Worm (Caenorhabditis elegans) whole organism, young adult: ENCODE data around the gene sma-1.
A peak's percentile ranks its signal among the peaks of the same experiment; 100 is the strongest.

Experiments
- B0261.1 ChIP-seq: sonication (generic microtip); optimal IDR thresholded peaks from 2 replicates; lab custom pipeline; 2016; ENCODE audit warnings: mild to moderate bottlenecking, missing genetic modification characterization, moderate library complexity, missing compliant biosample characterization
- F49E8.2 ChIP-seq: sonication (generic microtip); optimal IDR thresholded peaks from 3 replicates; lab custom pipeline; 2017; ENCODE audit warnings: missing genetic modification characterization, mild to moderate bottlenecking, missing compliant biosample characterization, antibody characterized with exemption, moderate library complexity; ENCODE audit not compliant: insufficient read depth
- F52B5.7 ChIP-seq: sonication (generic microtip); optimal IDR thresholded peaks from 2 replicates; lab custom pipeline; 2016; ENCODE audit warnings: mild to moderate bottlenecking, missing genetic modification characterization, missing compliant biosample characterization
- K11D2.4 ChIP-seq: fragments of 200-800 bp; sonication (Bioruptor generic); IDR thresholded peaks from 2 replicates; pipeline ENCODE4 v1.3.6; 2022; ENCODE audit warnings: missing genetic modification reagents, missing genetic modification characterization, missing compliant biosample characterization
- T07F8.4 ChIP-seq: sonication (generic microtip); optimal IDR thresholded peaks from 2 replicates; lab custom pipeline; 2016; ENCODE audit warnings: mild to moderate bottlenecking, missing genetic modification characterization, moderate library complexity, missing compliant biosample characterization
- Y67H2A.10 ChIP-seq: fragments of 200-800 bp; sonication (Bioruptor generic); conservative IDR thresholded peaks from 2 replicates; pipeline ENCODE4 v1.3.6; 2022; ENCODE audit warnings: missing genetic modification reagents, missing genetic modification characterization, missing compliant biosample characterization
- aptf-2 ChIP-seq: fragments of 200-800 bp; sonication (Bioruptor generic); conservative IDR thresholded peaks from 2 replicates; pipeline ENCODE4 v1.3.6; 2022; ENCODE audit warnings: missing genetic modification reagents, missing genetic modification characterization, missing compliant biosample characterization
- atf-7 ChIP-seq: sonication (generic microtip); optimal IDR thresholded peaks from 2 replicates; lab custom pipeline; 2017; ENCODE audit warnings: mild to moderate bottlenecking, missing genetic modification characterization, missing compliant biosample characterization
- attf-3 ChIP-seq: fragments of 200-800 bp; sonication (Bioruptor generic); conservative IDR thresholded peaks from 2 replicates; pipeline ENCODE4 v1.3.6; 2022; ENCODE audit warnings: missing genetic modification reagents, missing genetic modification characterization, missing compliant biosample characterization
- cebp-1 ChIP-seq, 2 experiments: fragments of 200-800 bp in 1 of 2; sonication (Bioruptor generic) in 1 of 2; sonication (generic microtip) in 1 of 2; IDR thresholded peaks in 1 of 2; optimal IDR thresholded peaks in 1 of 2; 2 replicates each; pipeline versions ENCODE4 v1.3.6 to Lab custom; 2017 to 2022; ENCODE audit warnings: missing compliant biosample characterization in 2 of 2, missing genetic modification characterization in 2 of 2, mild to moderate bottlenecking in 1 of 2, missing genetic modification reagents in 1 of 2, moderate library complexity in 1 of 2
- ceh-27 ChIP-seq: fragments of 200-800 bp; sonication (Bioruptor generic); optimal IDR thresholded peaks from 2 replicates; lab custom pipeline; 2018; ENCODE audit warnings: mild to moderate bottlenecking, missing genetic modification characterization, moderate library complexity, missing compliant biosample characterization
- chd-7 ChIP-seq: sonication (generic microtip); optimal IDR thresholded peaks from 2 replicates; lab custom pipeline; 2016; ENCODE audit warnings: mild to moderate bottlenecking, missing genetic modification characterization, moderate library complexity, missing compliant biosample characterization
- die-1 ChIP-seq: sonication (generic microtip); optimal IDR thresholded peaks from 2 replicates; lab custom pipeline; 2016; ENCODE audit warnings: missing genotype, mild to moderate bottlenecking, missing genetic modification characterization, missing compliant biosample characterization
- dpff-1 ChIP-seq: sonication (generic microtip); optimal IDR thresholded peaks from 2 replicates; lab custom pipeline; 2017; ENCODE audit warnings: mild to moderate bottlenecking, missing genetic modification characterization, missing compliant biosample characterization
- ets-4 ChIP-seq: fragments of 200-800 bp; sonication (Bioruptor generic); optimal IDR thresholded peaks from 2 replicates; lab custom pipeline; 2018; ENCODE audit warnings: mild to moderate bottlenecking, missing genetic modification characterization, missing compliant biosample characterization
- fkh-3 ChIP-seq: sonication (generic microtip); optimal IDR thresholded peaks from 2 replicates; lab custom pipeline; 2016; ENCODE audit warnings: mild to moderate bottlenecking, missing genetic modification characterization, missing compliant biosample characterization
- him-1 ChIP-seq: sonication (generic microtip); optimal IDR thresholded peaks from 2 replicates; lab custom pipeline; 2016; ENCODE audit warnings: missing genotype, missing genetic modification reagents, missing genetic modification characterization, missing compliant biosample characterization
- hsf-1 ChIP-seq: fragments of 200-800 bp; sonication (Bioruptor generic); IDR thresholded peaks from 2 replicates; pipeline ENCODE4 v1.3.6; 2022; ENCODE audit warnings: missing genetic modification reagents, missing genetic modification characterization, missing compliant biosample characterization
- lin-40 ChIP-seq: sonication (generic microtip); optimal IDR thresholded peaks from 2 replicates; lab custom pipeline; 2016; ENCODE audit warnings: missing genetic modification characterization, mild to moderate bottlenecking, missing compliant biosample characterization, missing genotype, missing genetic modification reagents
- lsy-27 ChIP-seq: sonication (generic microtip); optimal IDR thresholded peaks from 2 replicates; lab custom pipeline; 2017; ENCODE audit warnings: missing genetic modification characterization, mild to moderate bottlenecking, missing compliant biosample characterization, antibody characterized with exemption, missing genotype, borderline replicate concordance; ENCODE audit not compliant: insufficient read depth
- madf-6 ChIP-seq: fragments of 200-800 bp; sonication (Bioruptor generic); IDR thresholded peaks from 2 replicates; pipeline ENCODE4 v1.3.6; 2022; ENCODE audit warnings: missing genetic modification reagents, missing genetic modification characterization, missing compliant biosample characterization
- mcd-1 ChIP-seq: fragments of 200-800 bp; sonication (Bioruptor generic); IDR thresholded peaks from 2 replicates; pipeline ENCODE4 v1.3.6; 2022; ENCODE audit warnings: missing genetic modification reagents, missing genetic modification characterization, missing compliant biosample characterization
- mel-28 ChIP-seq: sonication (generic microtip); optimal IDR thresholded peaks from 2 replicates; lab custom pipeline; 2016; ENCODE audit warnings: borderline replicate concordance, mild to moderate bottlenecking, missing genetic modification characterization, missing compliant biosample characterization
- nfya-1 ChIP-seq: sonication (generic microtip); optimal IDR thresholded peaks from 2 replicates; lab custom pipeline; 2017; ENCODE audit warnings: antibody characterized with exemption, missing compliant biosample characterization, missing genetic modification characterization, borderline replicate concordance; ENCODE audit not compliant: insufficient read depth
- nfya-2 ChIP-seq: fragments of 200-800 bp; sonication (Bioruptor generic); IDR thresholded peaks from 2 replicates; pipeline ENCODE4 v1.3.6; 2022; ENCODE audit warnings: missing genetic modification reagents, missing genetic modification characterization, missing compliant biosample characterization
- nhr-27 ChIP-seq: fragments of 200-800 bp; sonication (Bioruptor generic); optimal IDR thresholded peaks from 2 replicates; lab custom pipeline; 2018; ENCODE audit warnings: mild to moderate bottlenecking, missing genetic modification characterization, moderate library complexity, missing compliant biosample characterization
- nhr-80 ChIP-seq: sonication (generic microtip); optimal IDR thresholded peaks from 2 replicates; lab custom pipeline; 2016; ENCODE audit warnings: missing genetic modification characterization, missing compliant biosample characterization
- rpc-1 ChIP-seq, 2 experiments: fragments of 150-350 bp in 1 of 2; sonication (generic microtip) in 1 of 2; optimal IDR thresholded peaks; 2 replicates each; lab custom pipeline; 2014 to 2018; ENCODE audit warnings: missing biosample characterization in 1 of 2, missing genetic modification characterization in 1 of 2, missing genetic modification reagents in 1 of 2, missing genotype in 1 of 2
- sea-2 ChIP-seq: fragments of 200-800 bp; sonication (Bioruptor generic); IDR thresholded peaks from 2 replicates; pipeline ENCODE4 v1.3.6; 2022; ENCODE audit warnings: missing genetic modification characterization, missing compliant biosample characterization
- snpc-4 ChIP-seq, 5 experiments: fragments of 150-350 bp in 1 of 5; sonication (generic microtip) in 4 of 5; optimal IDR thresholded peaks; 2 replicates each; lab custom pipeline; 2014 to 2018; ENCODE audit warnings: missing genetic modification characterization in 5 of 5, missing biosample characterization in 3 of 5, antibody characterized with exemption in 2 of 5, mild to moderate bottlenecking in 2 of 5, missing compliant biosample characterization in 2 of 5, missing genotype in 2 of 5, moderate library complexity in 2 of 5, missing genetic modification reagents in 1 of 5
- somi-1 ChIP-seq: fragments of 200-800 bp; sonication (Bioruptor generic); optimal IDR thresholded peaks from 2 replicates; lab custom pipeline; 2018; ENCODE audit warnings: mild to moderate bottlenecking, missing genetic modification characterization, missing compliant biosample characterization
- tlf-1 ChIP-seq: fragments of 200-800 bp; sonication (Bioruptor generic); optimal IDR thresholded peaks from 2 replicates; lab custom pipeline; 2018; ENCODE audit warnings: mild to moderate bottlenecking, missing genetic modification characterization, missing compliant biosample characterization
- ztf-26 ChIP-seq: sonication (generic microtip); optimal IDR thresholded peaks from 2 replicates; lab custom pipeline; 2017; ENCODE audit warnings: missing genetic modification characterization, missing compliant biosample characterization
- ztf-28 ChIP-seq: fragments of 200-800 bp; sonication (Bioruptor generic); IDR thresholded peaks from 2 replicates; pipeline ENCODE4 v1.3.6; 2022; ENCODE audit warnings: missing genetic modification reagents, missing genetic modification characterization, missing compliant biosample characterization

The sma-1 gene

DNA sequence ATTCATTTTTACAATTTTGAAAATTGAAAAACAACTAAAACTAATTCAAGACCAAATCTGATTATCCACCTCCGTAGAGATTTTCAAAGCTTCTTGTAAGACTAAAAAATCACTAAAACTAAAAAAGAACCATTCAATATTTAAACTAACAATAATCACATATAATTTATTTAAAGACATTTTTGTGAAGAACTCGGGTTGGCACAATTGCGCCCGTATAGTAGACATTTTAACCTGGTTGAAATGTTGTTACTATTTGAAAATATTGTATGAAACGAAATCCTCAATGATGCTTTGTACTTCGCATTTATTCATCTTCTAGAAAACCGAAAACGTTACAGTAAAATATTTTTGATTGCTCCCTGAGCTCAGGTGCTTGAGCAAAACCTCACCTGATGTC is 43.2 kb upstream of the sma-1 start:
- TF ChIP-seq fkh-3: no peak

DNA sequence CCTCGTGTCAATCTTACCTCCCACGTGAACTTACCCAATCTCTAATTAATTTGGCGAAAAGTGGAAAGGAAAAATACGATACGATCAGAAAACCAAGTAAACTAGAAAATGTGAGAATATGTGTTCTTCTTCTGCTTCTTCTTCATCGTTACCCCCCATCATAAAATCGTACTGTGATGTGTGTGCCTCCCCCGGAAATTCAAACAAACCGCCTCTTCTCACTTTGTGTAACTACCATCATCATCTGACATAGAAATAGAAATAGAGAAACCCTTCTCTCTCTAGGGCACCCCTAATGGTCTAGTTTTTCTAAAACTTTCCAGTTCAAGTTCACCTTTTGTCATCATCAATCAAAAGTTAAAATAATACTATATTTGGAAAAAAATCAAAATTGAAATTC is 41.5 kb upstream of the sma-1 start:
- TF ChIP-seq fkh-3 (no peak), lin-40 (peak; percentile 17)
- TF ChIP-seq, all 124 proteins: peak for 1

DNA sequence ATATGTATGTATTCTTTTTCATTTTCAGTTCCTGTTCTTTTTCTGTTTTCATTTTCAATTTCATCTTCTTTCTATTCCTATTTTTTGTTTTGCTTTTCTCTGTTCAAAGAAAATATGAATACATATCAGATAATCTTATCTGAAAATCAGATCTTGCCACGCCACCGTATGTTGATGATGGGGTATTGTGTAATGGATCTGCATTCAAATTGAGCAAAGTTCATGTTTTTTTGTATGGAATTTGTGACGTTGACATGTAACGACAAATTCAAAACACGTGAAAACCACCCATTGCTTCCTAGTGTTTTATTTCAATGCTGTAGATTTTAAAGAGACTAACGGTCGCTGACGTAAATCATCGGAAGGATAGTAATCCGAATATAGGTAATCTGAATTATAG is 41.0 kb upstream of the sma-1 start:
- TF ChIP-seq Y67H2A.10 (GFP tag; lab: Robert Waterston, UW): no peak
- TF ChIP-seq F49E8.2 (tag; lab: Kevin White, UChicago): no peak
- TF ChIP-seq hsf-1: no peak
- no peak for TF ChIP-seq B0261.1 (tag; lab: Kevin White, UChicago)
- TF ChIP-seq snpc-4 (GFP tag; optimal IDR thresholded peaks at IDR 0.05; lab: Kevin White, UChicago): no peak
- TF ChIP-seq snpc-4 (tag; optimal IDR thresholded peaks at IDR 0.05; lab: Kevin White, UChicago): no peak
- TF ChIP-seq nhr-27 (tag; lab: Kevin White, UChicago): no peak
- no peak for TF ChIP-seq rpc-1 (optimal IDR thresholded peaks at IDR 0.05; lab: Kevin White, UChicago)
- no peak for TF ChIP-seq rpc-1 (tag; optimal IDR thresholded peaks at IDR 0.05; lab: Kevin White, UChicago)
- TF ChIP-seq mel-28 (tag; lab: Kevin White, UChicago): no peak
- TF ChIP-seq nfya-2: no peak
- TF ChIP-seq atf-7 (tag; lab: Kevin White, UChicago): no peak
- TF ChIP-seq T07F8.4 (tag; lab: Kevin White, UChicago): no peak
- no peak for TF ChIP-seq sea-2 (GFP tag; lab: Robert Waterston, UW)
- no peak for TF ChIP-seq tlf-1 (GFP tag; lab: Kevin White, UChicago)
- no peak for TF ChIP-seq him-1
- TF ChIP-seq die-1 (tag; lab: Kevin White, UChicago): no peak
- no peak for TF ChIP-seq dpff-1
- TF ChIP-seq mcd-1: no peak
- no peak for TF ChIP-seq ceh-27 (GFP tag; lab: Kevin White, UChicago)

DNA sequence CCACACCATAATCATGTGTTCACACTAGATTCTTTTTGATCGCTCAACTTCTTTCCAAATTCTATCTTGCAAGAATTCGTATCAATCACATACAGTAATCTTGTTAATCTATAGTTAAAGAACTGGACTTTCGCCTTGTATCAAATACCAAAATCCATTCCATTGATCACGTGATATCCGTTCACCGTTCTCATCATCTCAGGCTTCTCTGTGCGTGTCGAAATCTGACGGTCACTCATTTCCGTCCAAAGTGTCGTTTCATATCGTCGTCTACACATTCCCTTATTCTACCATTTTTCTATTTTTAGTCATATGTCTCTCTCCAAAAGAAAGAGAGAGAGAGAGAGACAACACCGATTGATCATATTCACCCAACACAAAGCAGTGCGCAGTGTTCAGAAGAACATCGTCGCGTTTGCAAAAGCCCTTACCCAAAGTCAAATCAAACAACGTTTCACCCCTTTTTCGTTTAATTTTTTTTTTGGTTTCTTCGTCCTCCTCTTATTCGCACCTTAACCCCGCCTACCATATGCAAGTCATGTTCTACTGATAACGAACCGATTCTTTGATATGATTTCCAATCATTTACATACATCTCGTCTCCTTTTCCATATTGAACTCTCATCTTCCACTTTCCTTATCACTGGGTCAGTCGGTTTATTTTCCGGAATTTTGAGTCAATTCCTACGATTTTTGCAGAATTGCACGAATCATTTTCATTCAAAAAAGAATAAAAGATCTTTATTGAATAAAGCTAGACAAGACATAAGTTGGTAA is 40.0 kb upstream of the sma-1 start:
- TF ChIP-seq K11D2.4 (peak; percentile 56; the same call in 1 of the 2 replicates), somi-1 (GFP tag; lab: Kevin White, UChicago) (peak; percentile 52), mcd-1 (no peak), aptf-2 (GFP tag; lab: Robert Waterston, UW) (no peak), die-1 (tag; lab: Kevin White, UChicago) (peak; percentile 33), lsy-27 (tag; lab: Kevin White, UChicago) (no peak), tlf-1 (GFP tag; lab: Kevin White, UChicago) (no peak), chd-7 (tag; lab: Kevin White, UChicago) (peak; percentile 7), madf-6 (GFP tag; lab: Robert Waterston, UW) (no peak), ztf-26 (tag; lab: Kevin White, UChicago) (peak; percentile 65), ztf-28 (GFP tag; lab: Robert Waterston, UW) (no peak), lin-40 (peak; percentile 47), nhr-80 (tag; lab: Kevin White, UChicago) (peak; percentile 93), attf-3 (GFP tag; lab: Robert Waterston, UW) (no peak), ets-4 (peak; percentile 5), F52B5.7 (tag; lab: Kevin White, UChicago) (no peak), cebp-1 (GFP tag; IDR thresholded peaks at IDR 0.05; lab: Robert Waterston, UW) (no peak), cebp-1 (tag; optimal IDR thresholded peaks at IDR 0.05; lab: Kevin White, UChicago) (peak; percentile 45), nfya-1 (no peak)
- TF ChIP-seq, all 124 proteins: peak for 9
